Worm (Caenorhabditis elegans) whole organism, L4 larva: ENCODE results near the gene cmd-1.

Experiments used
- D1046.2 ChIP-seq: fragments of 200-800 bp; sonication (Bioruptor generic); IDR thresholded peaks from 2 replicates; pipeline ENCODE4 v1.3.6; 2022; ENCODE audit warnings: missing genetic modification characterization, missing compliant biosample characterization
- F49E8.2 ChIP-seq: sonication (generic microtip); optimal IDR thresholded peaks from 2 replicates; lab custom pipeline; 2016; ENCODE audit warnings: missing compliant biosample characterization, mild to moderate bottlenecking, missing genetic modification characterization, borderline replicate concordance
- T20F7.1 ChIP-seq: fragments of 200-800 bp; sonication (Bioruptor generic); optimal IDR thresholded peaks from 2 replicates; lab custom pipeline; 2018; ENCODE audit warnings: mild to moderate bottlenecking, missing genetic modification characterization, missing compliant biosample characterization
- Y48G9A.11 ChIP-seq: fragments of 200-800 bp; sonication (Bioruptor generic); IDR thresholded peaks from 2 replicates; pipeline ENCODE4 v1.3.6; 2022; ENCODE audit warnings: missing genetic modification reagents, missing genetic modification characterization, missing compliant biosample characterization
- ZK337.2 ChIP-seq: fragments of 200-800 bp; sonication (Bioruptor generic); IDR thresholded peaks from 2 replicates; pipeline ENCODE4 v1.3.6; 2022; ENCODE audit warnings: missing genetic modification reagents, missing genetic modification characterization, missing compliant biosample characterization
- aha-1 ChIP-seq: fragments of 150-350 bp; peaks from one replicate; lab custom pipeline; 2014; ENCODE audit warnings: missing biosample characterization, missing genetic modification characterization
- arid-1 ChIP-seq: fragments of 200-800 bp; sonication (Bioruptor generic); conservative IDR thresholded peaks from 2 replicates; pipeline ENCODE4 v1.3.6; 2022; ENCODE audit warnings: missing genetic modification reagents, missing genetic modification characterization, missing compliant biosample characterization
- ceh-20 ChIP-seq: fragments of 200-800 bp; sonication (Bioruptor generic); IDR thresholded peaks from 2 replicates; pipeline ENCODE4 v1.3.6; 2022; ENCODE audit warnings: missing genetic modification reagents, missing genetic modification characterization, missing compliant biosample characterization
- ceh-32 ChIP-seq: sonication (generic microtip); optimal IDR thresholded peaks from 2 replicates; lab custom pipeline; 2016; ENCODE audit warnings: mild to moderate bottlenecking, missing genetic modification characterization, missing compliant biosample characterization; ENCODE audit not compliant: poor library complexity
- dpl-1 ChIP-seq: fragments of 150-350 bp; optimal IDR thresholded peaks from 2 replicates; lab custom pipeline; 2014; ENCODE audit warnings: missing biosample characterization, missing genetic modification reagents, missing genetic modification characterization
- egl-43 ChIP-seq: fragments of 200-800 bp; sonication (Bioruptor generic); IDR thresholded peaks from 2 replicates; pipeline ENCODE4 v1.3.6; 2022; ENCODE audit warnings: missing genetic modification reagents, missing genetic modification characterization, missing compliant biosample characterization
- hmg-1.1 ChIP-seq: fragments of 200-800 bp; sonication (Bioruptor generic); IDR thresholded peaks from 2 replicates; pipeline ENCODE4 v1.3.6; 2022; ENCODE audit warnings: missing genetic modification reagents, missing genetic modification characterization, missing compliant biosample characterization
- jun-1 ChIP-seq: fragments of 150-350 bp; optimal IDR thresholded peaks from 2 replicates; lab custom pipeline; 2014; ENCODE audit warnings: missing biosample characterization, missing genetic modification reagents, missing genetic modification characterization
- lin-38 ChIP-seq: fragments of 200-800 bp; sonication (Bioruptor generic); IDR thresholded peaks from 2 replicates; pipeline ENCODE4 v1.3.6; 2022; ENCODE audit warnings: missing genetic modification reagents, missing genetic modification characterization, missing compliant biosample characterization
- mdl-1 ChIP-seq, 2 experiments: fragments of 150-350 bp in 1 of 2; sonication (generic microtip) in 1 of 2; optimal IDR thresholded peaks; 2 replicates each; lab custom pipeline; 2014 to 2017; ENCODE audit warnings: missing biosample characterization in 2 of 2, missing genetic modification characterization in 2 of 2
- mes-2 ChIP-seq: sonication (generic microtip); optimal IDR thresholded peaks from 2 replicates; lab custom pipeline; 2016; ENCODE audit warnings: missing genotype, mild to moderate bottlenecking, missing genetic modification characterization, missing compliant biosample characterization; ENCODE audit not compliant: poor library complexity, severe bottlenecking
- mxl-3 ChIP-seq: fragments of 200-800 bp; sonication (Bioruptor generic); optimal IDR thresholded peaks from 2 replicates; lab custom pipeline; 2018; ENCODE audit warnings: mild to moderate bottlenecking, missing genetic modification characterization, missing compliant biosample characterization
- nhr-111 ChIP-seq: fragments of 200-800 bp; sonication (Bioruptor generic); optimal IDR thresholded peaks from 2 replicates; lab custom pipeline; 2018; ENCODE audit warnings: mild to moderate bottlenecking, missing genetic modification characterization, missing compliant biosample characterization
- nhr-237 ChIP-seq: sonication (generic microtip); optimal IDR thresholded peaks from 2 replicates; lab custom pipeline; 2017; ENCODE audit warnings: missing biosample characterization, missing genetic modification characterization
- nhr-6 ChIP-seq: fragments of 150-350 bp; optimal IDR thresholded peaks from 2 replicates; lab custom pipeline; 2014; ENCODE audit warnings: missing biosample characterization, missing genetic modification characterization
- sdz-12 ChIP-seq: fragments of 200-800 bp; sonication (Bioruptor generic); optimal IDR thresholded peaks from 2 replicates; lab custom pipeline; 2018; ENCODE audit warnings: mild to moderate bottlenecking, missing genetic modification characterization, missing compliant biosample characterization
- set-16 ChIP-seq: fragments of 200-800 bp; sonication (Bioruptor generic); IDR thresholded peaks from 2 replicates; pipeline ENCODE4 v1.3.6; 2022; ENCODE audit warnings: missing genetic modification reagents, missing genetic modification characterization, missing compliant biosample characterization
- spr-3 ChIP-seq: fragments of 200-800 bp; sonication (Bioruptor generic); optimal IDR thresholded peaks from 2 replicates; lab custom pipeline; 2018; ENCODE audit warnings: mild to moderate bottlenecking, missing genetic modification characterization, missing compliant biosample characterization
- unc-130 ChIP-seq: sonication (generic microtip); optimal IDR thresholded peaks from 2 replicates; lab custom pipeline; 2016; ENCODE audit warnings: missing genetic modification reagents, missing genetic modification characterization, missing compliant biosample characterization
- unc-39 ChIP-seq: sonication (generic microtip); optimal IDR thresholded peaks from 2 replicates; lab custom pipeline; 2017; ENCODE audit warnings: missing biosample characterization, missing genetic modification characterization
- vab-7 ChIP-seq: fragments of 200-800 bp; sonication (Bioruptor generic); IDR thresholded peaks from 2 replicates; pipeline ENCODE4 v1.3.6; 2022; ENCODE audit warnings: missing genetic modification reagents, missing genetic modification characterization, missing compliant biosample characterization
- zag-1 ChIP-seq: fragments of 150-350 bp; optimal IDR thresholded peaks from 2 replicates; lab custom pipeline; 2014; ENCODE audit warnings: missing biosample characterization, missing genetic modification characterization
- zfp-2 ChIP-seq: sonication (generic microtip); optimal IDR thresholded peaks from 2 replicates; lab custom pipeline; 2016; ENCODE audit warnings: mild to moderate bottlenecking, missing genetic modification characterization, missing compliant biosample characterization
- zip-2 ChIP-seq: fragments of 150-350 bp; optimal IDR thresholded peaks from 2 replicates; lab custom pipeline; 2014; ENCODE audit warnings: missing biosample characterization, missing genetic modification characterization
- ztf-7 ChIP-seq: fragments of 150-350 bp; optimal IDR thresholded peaks from 2 replicates; lab custom pipeline; 2014; ENCODE audit warnings: missing biosample characterization, missing genetic modification characterization

The cmd-1 gene

ce11 chrV:1199219-1199889 lies 43.3 kb downstream of the cmd-1 start, which contains the start of gene Y50D4A.6:
TSS of gene Y50D4A.6 (minus strand) at chrV:1199269.
- TF ChIP-seq jun-1 (tag; lab: Kevin White, UChicago) (no peak), nhr-237 (tag; lab: Kevin White, UChicago) (no peak), set-16 (GFP tag; lab: Robert Waterston, UW) (peak; percentile 96), nhr-111 (GFP tag; lab: Kevin White, UChicago) (no peak), egl-43 (GFP tag; lab: Robert Waterston, UW) (peak; percentile 61; the same call in 1 of the 2 replicates)

- TF ChIP-seq sdz-12 (GFP tag; lab: Kevin White, UChicago) (no peak), T20F7.1 (GFP tag; lab: Kevin White, UChicago) (no peak), ztf-7 (tag; lab: Kevin White, UChicago) (no peak), unc-130 (GFP tag; lab: Kevin White, UChicago) (no peak), mdl-1 (tag; optimal IDR thresholded peaks at IDR 0.05; lab: Kevin White, UChicago) (no peak), D1046.2 (no peak), vab-7 (no peak), nhr-6 (no peak), F49E8.2 (tag; lab: Kevin White, UChicago) (no peak), mxl-3 (GFP tag; lab: Kevin White, UChicago) (no peak), ZK337.2 (GFP tag; lab: Robert Waterston, UW) (no peak), unc-39 (tag; lab: Kevin White, UChicago) (no peak), hmg-1.1 (no peak), spr-3 (no peak), zip-2 (no peak), ceh-32 (no peak)
Observed at ce11 chrV:1201717-1202116, 45.6 kb downstream of the cmd-1 start.

DNA sequence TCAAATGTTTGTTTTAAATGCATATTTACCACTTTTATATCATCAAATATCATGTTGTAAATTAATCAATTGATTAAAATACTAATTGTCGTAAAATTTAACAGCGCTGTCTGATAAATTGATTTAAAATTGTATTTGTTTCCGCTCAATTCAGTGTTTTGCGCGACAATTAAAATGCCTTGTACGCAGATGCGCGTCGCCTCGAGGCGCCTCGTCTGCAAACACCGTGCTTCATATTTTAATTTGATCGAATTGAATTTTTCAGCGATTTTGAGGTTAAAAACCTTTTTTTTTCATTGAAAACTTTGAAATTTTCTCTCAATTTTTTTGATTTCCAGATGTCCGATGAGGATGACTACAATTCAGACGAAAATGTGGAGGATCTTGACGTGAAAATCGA lies 50.9 kb downstream of the cmd-1 start, which contains the start of gene Y50D4A.5:
TSS of gene Y50D4A.5 (plus strand) at position 337 of the 400 bp plus-strand sequence.
- TF ChIP-seq hmg-1.1: peak; percentile 50; the same call in 1 of the 2 replicates
- peak; percentile 31 for TF ChIP-seq dpl-1 (GFP tag; lab: Kevin White, UChicago)
- TF ChIP-seq zag-1 (tag; lab: Kevin White, UChicago): no peak
- TF ChIP-seq aha-1: no peak
- peak; percentile 37 for TF ChIP-seq mes-2
- no peak for TF ChIP-seq Y48G9A.11 (GFP tag; lab: Robert Waterston, UW)
- TF ChIP-seq zfp-2 (tag; lab: Kevin White, UChicago): no peak
- peak; percentile 69 for TF ChIP-seq lin-38 (GFP tag; lab: Robert Waterston, UW)
- TF ChIP-seq ceh-20: no peak

DNA sequence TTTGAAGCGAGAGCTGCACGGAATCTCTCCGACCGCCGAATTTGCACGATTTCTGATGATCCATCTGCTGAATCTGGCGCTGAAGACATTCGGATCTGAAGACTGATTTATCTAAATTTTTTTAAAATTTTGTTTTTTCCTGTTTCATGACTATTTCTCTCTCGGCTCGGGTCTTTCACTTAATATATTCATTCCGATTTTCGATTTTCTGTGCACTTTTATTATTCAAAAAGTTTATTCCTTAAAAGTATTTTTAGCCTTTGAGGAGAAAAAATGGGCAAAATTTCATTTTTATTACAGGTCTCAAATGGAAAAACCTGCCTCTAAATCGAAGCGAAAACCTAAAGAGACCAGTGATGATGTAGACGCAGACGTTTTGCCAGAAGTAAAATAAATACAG lies 51.5 kb downstream of the cmd-1 start, which contains the start of gene Y50D4A.1:
TSS of gene Y50D4A.1 (plus strand) at position 301 of the 400 bp plus-strand sequence.
- TF ChIP-seq T20F7.1 (GFP tag; lab: Kevin White, UChicago): no peak
- 0 out of 2 replicates have a peak, but pooled peaks have one; percentile 23 for TF ChIP-seq arid-1 (GFP tag; lab: Robert Waterston, UW)
- TF ChIP-seq vab-7: no peak
